Worm (Caenorhabditis elegans) whole organism, L4/young adult: ENCODE measurements around the gene gkow-1.

ENCODE experiments used
- W03F9.2 ChIP-seq: fragments of 150-350 bp; optimal IDR thresholded peaks from 2 replicates; lab custom pipeline; 2014; ENCODE audit warnings: missing biosample characterization, missing genetic modification characterization
- dao-5 ChIP-seq: sonication (generic microtip); optimal IDR thresholded peaks from 2 replicates; lab custom pipeline; 2016; ENCODE audit warnings: missing genotype, missing genetic modification characterization, moderate library complexity, missing compliant biosample characterization

ce11 chrIV:10313565-10313964 is 44.4 kb upstream of the gkow-1 start, which contains the start of gene acs-18:
- no peak for TF ChIP-seq W03F9.2 (tag; lab: Kevin White, UChicago)
- TF ChIP-seq dao-5 (tag; lab: Kevin White, UChicago) = no peak
